Fruit fly (Drosophila melanogaster) whole organism, embryonic: Measurements from ENCODE around the gene CG34160.

Source experiments
- C15 ChIP-seq: fragments of 200-800 bp; sonication (Bioruptor generic); IDR thresholded peaks from 3 replicates; pipeline ENCODE4 v1.3.6; 2022; ENCODE audit warnings: missing biosample characterization, missing genetic modification characterization
- CG10543 ChIP-seq: fragments of 200-800 bp; sonication (Bioruptor generic); optimal IDR thresholded peaks from 3 replicates; lab custom pipeline; 2017; ENCODE audit warnings: missing biosample characterization, mild to moderate bottlenecking, missing genetic modification characterization, moderate library complexity
- CG11398 ChIP-seq: fragments of 200-800 bp; sonication (Bioruptor generic); optimal IDR thresholded peaks from 2 replicates; lab custom pipeline; 2016; ENCODE audit warnings: missing biosample characterization, missing genetic modification characterization
- CG13123 ChIP-seq: fragments of 200-800 bp; sonication (Bioruptor generic); optimal IDR thresholded peaks from 2 replicates; lab custom pipeline; 2016; ENCODE audit warnings: missing biosample characterization, missing genetic modification characterization
- CG1603 ChIP-seq: fragments of 200-800 bp; sonication (Bioruptor generic); optimal IDR thresholded peaks from 2 replicates; lab custom pipeline; 2019; ENCODE audit warnings: missing biosample characterization, mild to moderate bottlenecking, missing genetic modification characterization, moderate library complexity
- CG17829 ChIP-seq: fragments of 200-800 bp; optimal IDR thresholded peaks from 2 replicates; lab custom pipeline; 2019; ENCODE audit warnings: missing biosample characterization, mild to moderate bottlenecking, missing genetic modification characterization, moderate library complexity
- CG18011 ChIP-seq: fragments of 200-800 bp; sonication (Bioruptor generic); optimal IDR thresholded peaks from 2 replicates; lab custom pipeline; 2017; ENCODE audit warnings: missing biosample characterization, missing genetic modification characterization, mild to moderate bottlenecking, moderate library complexity, missing genotype
- CG18262 ChIP-seq: fragments of 200-800 bp; optimal IDR thresholded peaks from 3 replicates; lab custom pipeline; 2019; ENCODE audit warnings: missing biosample characterization, mild to moderate bottlenecking, missing genetic modification characterization, moderate library complexity
- CG18764 ChIP-seq: fragments of 200-800 bp; sonication (Bioruptor generic); optimal IDR thresholded peaks from 3 replicates; lab custom pipeline; 2016; ENCODE audit warnings: missing biosample characterization, missing genetic modification characterization
- CG2129 ChIP-seq: fragments of 200-800 bp; sonication (Bioruptor generic); IDR thresholded peaks from 2 replicates; pipeline ENCODE4 v1.3.6; 2022; ENCODE audit warnings: missing biosample characterization, missing genetic modification characterization; ENCODE audit not compliant: partially characterized antibody
- CG33213 ChIP-seq: fragments of 200-800 bp; sonication (Bioruptor generic); optimal IDR thresholded peaks from 3 replicates; lab custom pipeline; 2016; ENCODE audit warnings: missing biosample characterization, missing genetic modification characterization
- CG4617 ChIP-seq: fragments of 200-800 bp; sonication (Bioruptor generic); optimal IDR thresholded peaks from 3 replicates; lab custom pipeline; 2016; ENCODE audit warnings: missing biosample characterization, missing genetic modification characterization, borderline replicate concordance
- CG5245 ChIP-seq: fragments of 200-800 bp; sonication (Bioruptor generic); optimal IDR thresholded peaks from 3 replicates; lab custom pipeline; 2016; ENCODE audit warnings: missing biosample characterization, missing genetic modification characterization
- CG6175 ChIP-seq: fragments of 200-800 bp; sonication (Bioruptor generic); IDR thresholded peaks from 3 replicates; pipeline ENCODE4 v1.3.6; 2022; ENCODE audit warnings: missing biosample characterization, missing genetic modification characterization
- CG6683 ChIP-seq: fragments of 200-800 bp; sonication (Bioruptor generic); optimal IDR thresholded peaks from 2 replicates; lab custom pipeline; 2017; ENCODE audit warnings: missing biosample characterization, mild to moderate bottlenecking, missing genetic modification characterization, missing genetic modification reagents
- CG6689 ChIP-seq: fragments of 200-800 bp; sonication (Bioruptor generic); IDR thresholded peaks from 2 replicates; pipeline ENCODE4 v1.3.6; 2022; ENCODE audit warnings: missing biosample characterization, missing genetic modification characterization
- CG7357 ChIP-seq: fragments of 200-800 bp; sonication (Bioruptor generic); IDR thresholded peaks from 3 replicates; pipeline ENCODE4 v1.3.6; 2022; ENCODE audit warnings: missing biosample characterization, missing genetic modification characterization
- CG7745 ChIP-seq: fragments of 200-800 bp; sonication (Bioruptor generic); optimal IDR thresholded peaks from 2 replicates; lab custom pipeline; 2018; ENCODE audit warnings: missing biosample characterization, mild to moderate bottlenecking, missing genetic modification characterization, moderate library complexity
- CG7928 ChIP-seq: fragments of 200-800 bp; sonication (Bioruptor generic); optimal IDR thresholded peaks from 2 replicates; lab custom pipeline; 2017; ENCODE audit warnings: missing biosample characterization, mild to moderate bottlenecking, missing genetic modification characterization
- CG7987 ChIP-seq: fragments of 200-800 bp; sonication (Bioruptor generic); optimal IDR thresholded peaks from 2 replicates; lab custom pipeline; 2018; ENCODE audit warnings: missing biosample characterization, mild to moderate bottlenecking, missing genetic modification characterization, moderate library complexity
- CG9817 ChIP-seq: fragments of 200-800 bp; sonication (Bioruptor generic); optimal IDR thresholded peaks from 2 replicates; lab custom pipeline; 2018; ENCODE audit warnings: missing biosample characterization, mild to moderate bottlenecking, missing genetic modification characterization, moderate library complexity
- ERR ChIP-seq: fragments of 200-800 bp; sonication (Bioruptor generic); optimal IDR thresholded peaks from 2 replicates; lab custom pipeline; 2016; ENCODE audit warnings: missing biosample characterization, missing genetic modification characterization
- Elba2 ChIP-seq: fragments of 200-800 bp; sonication (Bioruptor generic); optimal IDR thresholded peaks from 3 replicates; lab custom pipeline; 2016; ENCODE audit warnings: missing biosample characterization, missing genetic modification characterization
- Gsc ChIP-seq: fragments of 200-800 bp; sonication (Bioruptor generic); IDR thresholded peaks from 2 replicates; pipeline ENCODE4 v1.3.6; 2022; ENCODE audit warnings: missing biosample characterization, missing genetic modification characterization
- HLH54F ChIP-seq: fragments of 200-800 bp; sonication (Bioruptor generic); optimal IDR thresholded peaks from 3 replicates; lab custom pipeline; 2016; ENCODE audit warnings: missing biosample characterization, missing genetic modification characterization
- HmgZ ChIP-seq: fragments of 200-800 bp; sonication (Bioruptor generic); optimal IDR thresholded peaks from 2 replicates; lab custom pipeline; 2018; ENCODE audit warnings: missing biosample characterization, mild to moderate bottlenecking, missing genetic modification characterization
- Hmx ChIP-seq: fragments of 200-800 bp; sonication (Bioruptor generic); optimal IDR thresholded peaks from 2 replicates; lab custom pipeline; 2016; ENCODE audit warnings: missing biosample characterization, missing genetic modification characterization
- NC2β ChIP-seq: fragments of 200-800 bp; sonication (Bioruptor generic); optimal IDR thresholded peaks from 2 replicates; lab custom pipeline; 2016; ENCODE audit warnings: missing biosample characterization, missing genetic modification characterization
- NFAT ChIP-seq: fragments of 200-800 bp; sonication (Bioruptor generic); IDR thresholded peaks from 2 replicates; pipeline ENCODE4 v1.3.6; 2022; ENCODE audit warnings: missing biosample characterization, missing genetic modification characterization
- Neu2 ChIP-seq: fragments of 200-800 bp; sonication (Bioruptor generic); optimal IDR thresholded peaks from 3 replicates; lab custom pipeline; 2016; ENCODE audit warnings: missing biosample characterization, missing genetic modification characterization, borderline replicate concordance
- ac ChIP-seq: fragments of 200-800 bp; sonication (Bioruptor generic); optimal IDR thresholded peaks from 3 replicates; lab custom pipeline; 2017; ENCODE audit warnings: missing biosample characterization, mild to moderate bottlenecking, missing genetic modification characterization
- al ChIP-seq: fragments of 200-800 bp; sonication (Bioruptor generic); IDR thresholded peaks from 2 replicates; pipeline ENCODE4 v1.3.6; 2022; ENCODE audit warnings: missing biosample characterization, missing genetic modification characterization
- bsh ChIP-seq, 2 experiments: fragments of 200-800 bp; sonication (Bioruptor generic); optimal IDR thresholded peaks; 2 replicates each; lab custom pipeline; 2017 to 2018; ENCODE audit warnings: mild to moderate bottlenecking in 2 of 2, missing biosample characterization in 2 of 2, missing genetic modification characterization in 2 of 2, moderate library complexity in 1 of 2
- cad ChIP-seq: fragments of >200 bp; optimal IDR thresholded peaks from 2 replicates; lab custom pipeline; 2017; ENCODE audit warnings: missing biosample characterization, missing genetic modification characterization
- cg ChIP-seq: fragments of 200-800 bp; sonication (Bioruptor generic); optimal IDR thresholded peaks from 3 replicates; lab custom pipeline; 2019; ENCODE audit warnings: missing biosample characterization, mild to moderate bottlenecking, missing genetic modification characterization, moderate library complexity
- cwo ChIP-seq: fragments of 200-800 bp; sonication (Bioruptor generic); optimal IDR thresholded peaks from 3 replicates; lab custom pipeline; 2017; ENCODE audit warnings: missing biosample characterization, missing genetic modification characterization, mild to moderate bottlenecking, moderate library complexity, missing genetic modification reagents
- dan ChIP-seq: fragments of 200-800 bp; sonication (Bioruptor generic); IDR thresholded peaks from 2 replicates; pipeline ENCODE4 v1.3.6; 2022; ENCODE audit warnings: missing biosample characterization, missing genetic modification characterization
- dm ChIP-seq: fragments of 200-800 bp; sonication (Bioruptor generic); optimal IDR thresholded peaks from 3 replicates; lab custom pipeline; 2016; ENCODE audit warnings: missing biosample characterization, missing genetic modification characterization
- dmrt99B ChIP-seq: fragments of 200-800 bp; sonication (Bioruptor generic); optimal IDR thresholded peaks from 2 replicates; lab custom pipeline; 2018; ENCODE audit warnings: missing biosample characterization, mild to moderate bottlenecking, missing genetic modification characterization, moderate library complexity
- kay ChIP-seq: fragments of 200-800 bp; sonication (Bioruptor generic); optimal IDR thresholded peaks from 2 replicates; lab custom pipeline; 2016; ENCODE audit warnings: missing biosample characterization, missing genetic modification characterization
- ken ChIP-seq: fragments of 200-800 bp; sonication (Bioruptor generic); IDR thresholded peaks from 3 replicates; pipeline ENCODE4 v1.3.6; 2022; ENCODE audit warnings: missing biosample characterization, missing genetic modification characterization
- kni ChIP-seq: fragments of 200-800 bp; sonication (Bioruptor generic); optimal IDR thresholded peaks from 3 replicates; lab custom pipeline; 2017; ENCODE audit warnings: mild to moderate bottlenecking, missing biosample characterization, missing genetic modification reagents, missing genetic modification characterization
- knrl ChIP-seq: fragments of 200-800 bp; sonication (Bioruptor generic); IDR thresholded peaks from 3 replicates; pipeline ENCODE4 v1.3.6; 2022; ENCODE audit warnings: missing biosample characterization, missing genetic modification characterization; ENCODE audit not compliant: partially characterized antibody
- onecut ChIP-seq: fragments of 200-800 bp; sonication (Bioruptor generic); IDR thresholded peaks from 2 replicates; pipeline ENCODE4 v1.3.6; 2022; ENCODE audit warnings: missing biosample characterization, missing genetic modification characterization
- psq ChIP-seq: fragments of 200-800 bp; sonication (Bioruptor generic); optimal IDR thresholded peaks from 2 replicates; lab custom pipeline; 2017; ENCODE audit warnings: missing biosample characterization, missing genetic modification characterization
- row ChIP-seq: fragments of 200-800 bp; sonication (Bioruptor generic); IDR thresholded peaks from 3 replicates; pipeline ENCODE4 v1.3.6; 2022; ENCODE audit warnings: missing biosample characterization, missing genetic modification characterization
- seq ChIP-seq: fragments of 200-800 bp; sonication (Bioruptor generic); IDR thresholded peaks from 2 replicates; pipeline ENCODE4 v1.3.6; 2022; ENCODE audit warnings: missing biosample characterization, missing genetic modification characterization
- sqz ChIP-seq: fragments of 200-800 bp; sonication (Bioruptor generic); optimal IDR thresholded peaks from 3 replicates; lab custom pipeline; 2018; ENCODE audit warnings: missing biosample characterization, mild to moderate bottlenecking, missing genetic modification characterization
- ssp ChIP-seq: fragments of 200-800 bp; sonication (Bioruptor generic); IDR thresholded peaks from 2 replicates; pipeline ENCODE4 v1.3.6; 2022; ENCODE audit warnings: missing biosample characterization, missing genetic modification characterization
- wor ChIP-seq: fragments of 200-800 bp; sonication (Bioruptor generic); IDR thresholded peaks from 2 replicates; pipeline ENCODE4 v1.3.6; 2022; ENCODE audit warnings: missing biosample characterization, missing genetic modification characterization
- z ChIP-seq: fragments of 200-800 bp; sonication (Bioruptor generic); IDR thresholded peaks from 3 replicates; pipeline ENCODE4 v1.3.6; 2022; ENCODE audit warnings: missing biosample characterization, missing genetic modification characterization

The CG34160 gene

dm6 chr2L:10616767-10617166 lies 37.2 kb downstream of the CG34160 start (continued):
- TF ChIP-seq cad (GFP tag; lab: Kevin White, UChicago) (no peak), CG1603 (peak; percentile 75), Elba2 (no peak), CG6683 (GFP tag; lab: Kevin White, UChicago) (no peak), cwo (peak; percentile 34), z (GFP tag; lab: Robert Waterston, UW) (peak; percentile 62; the same call in 2 of the 3 replicates), dmrt99B (tag; lab: Kevin White, UChicago) (peak; percentile 82), al (GFP tag; lab: Robert Waterston, UW) (0 out of 2 replicates have a peak, but pooled peaks have one; percentile 37), Gsc (GFP tag; lab: Robert Waterston, UW) (peak; percentile 28; the same call in 1 of the 2 replicates), dm (GFP tag; lab: Kevin White, UChicago) (peak; percentile 22), CG11398 (peak; percentile 24), CG13123 (GFP tag; lab: Kevin White, UChicago) (peak; percentile 35), C15 (GFP tag; lab: Robert Waterston, UW) (0 out of 3 replicates have a peak, but pooled peaks have one; percentile 41), CG7987 (GFP tag; lab: Kevin White, UChicago) (no peak), CG18764 (GFP tag; lab: Kevin White, UChicago) (peak; percentile 54), CG5245 (no peak), ssp (GFP tag; lab: Robert Waterston, UW) (peak; percentile 49), CG7745 (tag; lab: Kevin White, UChicago) (no peak), CG6175 (GFP tag; lab: Robert Waterston, UW) (0 out of 3 replicates have a peak, but pooled peaks have one; percentile 25), kay (GFP tag; lab: Kevin White, UChicago) (peak; percentile 29), CG17829 (tag; lab: Kevin White, UChicago) (peak; percentile 71), ac (GFP tag; lab: Kevin White, UChicago) (no peak), ERR (peak; percentile 42), psq (GFP tag; lab: Kevin White, UChicago) (no peak), wor (peak; percentile 64), HmgZ (tag; lab: Kevin White, UChicago) (peak; percentile 13), seq (GFP tag; lab: Robert Waterston, UW) (peak; percentile 81), knrl (GFP tag; lab: Robert Waterston, UW) (no peak), CG6689 (peak; percentile 83), onecut (peak; percentile 42), bsh (GFP tag; optimal IDR thresholded peaks at IDR 0.05; lab: Kevin White, UChicago) (peak; percentile 80 to 88), cg (GFP tag; lab: Kevin White, UChicago) (no peak), ken (GFP tag; lab: Robert Waterston, UW) (peak; percentile 86), CG18262 (tag; lab: Kevin White, UChicago) (peak; percentile 83), HLH54F (no peak), CG7357 (peak; percentile 57; the same call in 1 of the 3 replicates), NC2β (GFP tag; lab: Kevin White, UChicago) (peak; percentile 54), kni (GFP tag; lab: Kevin White, UChicago) (no peak), CG2129 (no peak), sqz (GFP tag; lab: Kevin White, UChicago) (peak; percentile 19), CG33213 (GFP tag; lab: Kevin White, UChicago) (peak; percentile 58), row (peak; percentile 86), dan (GFP tag; lab: Robert Waterston, UW) (no peak), NFAT (no peak), CG18011 (GFP tag; lab: Kevin White, UChicago) (no peak), CG9817 (tag; lab: Kevin White, UChicago) (peak; percentile 42), CG4617 (GFP tag; lab: Kevin White, UChicago) (peak; percentile 11), Hmx (no peak), CG7928 (GFP tag; lab: Kevin White, UChicago) (no peak), CG10543 (GFP tag; lab: Kevin White, UChicago) (no peak), Neu2 (no peak)
